Worm (Caenorhabditis elegans): ENCODE results near the gene sto-1.

ce11 chrX:7577458-7578158, 15.0 kb downstream of the sto-1 start:
- no peak for TF ChIP-seq him-1 (tag; optimal IDR thresholded peaks at IDR 0.05)
- no peak for TF ChIP-seq W03F9.2 (tag; optimal IDR thresholded peaks at IDR 0.05)
- TF ChIP-seq dao-5 (tag; optimal IDR thresholded peaks at IDR 0.05), result no peak
